Worm (Caenorhabditis elegans) whole organism, early embryonic: ENCODE measurements around the gene dur-1.

Experiments used
- B0310.2 ChIP-seq: sonication (generic microtip); optimal IDR thresholded peaks from 2 replicates; lab custom pipeline; 2016; ENCODE audit warnings: mild to moderate bottlenecking, missing genetic modification characterization, missing compliant biosample characterization
- F13C5.2 ChIP-seq: sonication (generic microtip); optimal IDR thresholded peaks from 2 replicates; lab custom pipeline; 2017; ENCODE audit warnings: mild to moderate bottlenecking, missing genetic modification characterization, inconsistent platforms, missing compliant biosample characterization
- aly-1 ChIP-seq: sonication (generic microtip); optimal IDR thresholded peaks from 2 replicates; lab custom pipeline; 2016; ENCODE audit warnings: missing genetic modification characterization, missing compliant biosample characterization
- ama-1 ChIP-seq: fragments of 150-350 bp; optimal IDR thresholded peaks from 2 replicates; lab custom pipeline; 2014
- ceh-13 ChIP-seq: fragments of 200-800 bp; sonication (Bioruptor generic); optimal IDR thresholded peaks from 2 replicates; lab custom pipeline; 2018; ENCODE audit warnings: mild to moderate bottlenecking, missing genetic modification characterization, missing compliant biosample characterization
- ceh-36 ChIP-seq: sonication (generic microtip); optimal IDR thresholded peaks from 2 replicates; lab custom pipeline; 2016; ENCODE audit warnings: missing genetic modification characterization, inconsistent platforms, missing compliant biosample characterization
- ets-7 ChIP-seq: sonication (generic microtip); optimal IDR thresholded peaks from 2 replicates; lab custom pipeline; 2016; ENCODE audit warnings: missing genotype, missing genetic modification characterization, missing compliant biosample characterization
- flt-1 ChIP-seq: fragments of 200-800 bp; sonication (Bioruptor generic); IDR thresholded peaks from 2 replicates; pipeline ENCODE4 v1.3.6; 2022; ENCODE audit warnings: missing genetic modification characterization, missing compliant biosample characterization
- hmbx-1 ChIP-seq: sonication (generic microtip); optimal IDR thresholded peaks from 2 replicates; lab custom pipeline; 2016; ENCODE audit warnings: mild to moderate bottlenecking, missing genetic modification characterization, missing compliant biosample characterization
- hmg-4 ChIP-seq: fragments of 200-800 bp; sonication (Bioruptor generic); optimal IDR thresholded peaks from 2 replicates; lab custom pipeline; 2018; ENCODE audit warnings: mild to moderate bottlenecking, missing genetic modification characterization, missing compliant biosample characterization
- hnd-1 ChIP-seq: sonication (generic microtip); optimal IDR thresholded peaks from 2 replicates; lab custom pipeline; 2016; ENCODE audit warnings: missing genetic modification characterization, missing compliant biosample characterization
- pes-1 ChIP-seq: fragments of 200-800 bp; sonication (Bioruptor generic); IDR thresholded peaks from 2 replicates; pipeline ENCODE4 v1.3.6; 2022; ENCODE audit warnings: missing genetic modification reagents, missing genetic modification characterization, missing compliant biosample characterization
- scrt-1 ChIP-seq: fragments of 200-800 bp; sonication (Bioruptor generic); IDR thresholded peaks from 2 replicates; pipeline ENCODE4 v1.3.6; 2022; ENCODE audit warnings: missing genetic modification characterization, missing compliant biosample characterization
- sea-1 ChIP-seq: fragments of 200-800 bp; sonication (Bioruptor generic); conservative IDR thresholded peaks from 2 replicates; pipeline ENCODE4 v1.3.6; 2022; ENCODE audit warnings: missing genetic modification characterization, missing compliant biosample characterization
- tbx-11 ChIP-seq: fragments of 200-800 bp; sonication (Bioruptor generic); IDR thresholded peaks from 2 replicates; pipeline ENCODE4 v1.3.6; 2022; ENCODE audit warnings: missing genetic modification characterization, missing compliant biosample characterization
- tbx-37 ChIP-seq: fragments of 200-800 bp; sonication (Bioruptor generic); conservative IDR thresholded peaks from 2 replicates; pipeline ENCODE4 v1.3.6; 2022; ENCODE audit warnings: missing genetic modification reagents, missing genetic modification characterization, missing compliant biosample characterization
- tra-4 ChIP-seq: sonication (generic microtip); optimal IDR thresholded peaks from 2 replicates; lab custom pipeline; 2017; ENCODE audit warnings: missing genetic modification characterization, missing compliant biosample characterization

dur-1 gene

ce11 chrIV:9953333-9953732, 25.3 kb upstream of the dur-1 start, which contains the start of gene gon-1:
Gene gon-1, minus strand, starts transcription at chrIV:9953433.
- no peak for TF ChIP-seq tra-4
- TF ChIP-seq ceh-36 = no peak

- no peak for TF ChIP-seq ama-1
- TF ChIP-seq tbx-37 (GFP tag; lab: Robert Waterston, UW) = no peak
- no peak for TF ChIP-seq flt-1
Measured at ce11 chrIV:9948035-9948434, 20.0 kb upstream of the dur-1 start.

ce11 chrIV:9944279-9944678, 16.2 kb upstream of the dur-1 start:
- TF ChIP-seq ets-7 (tag; lab: Kevin White, UChicago) (no peak), ama-1 (no peak), hmg-4 (GFP tag; lab: Kevin White, UChicago) (no peak), aly-1 (tag; lab: Kevin White, UChicago) (no peak), ceh-13 (GFP tag; lab: Kevin White, UChicago) (no peak), tbx-11 (GFP tag; lab: Robert Waterston, UW) (no peak), sea-1 (GFP tag; lab: Robert Waterston, UW) (no peak), hmbx-1 (no peak), ceh-36 (no peak), hnd-1 (tag; lab: Kevin White, UChicago) (no peak), B0310.2 (tag; lab: Kevin White, UChicago) (no peak), F13C5.2 (tag; lab: Kevin White, UChicago) (no peak), tra-4 (no peak), tbx-37 (GFP tag; lab: Robert Waterston, UW) (no peak), scrt-1 (GFP tag; lab: Robert Waterston, UW) (no peak), pes-1 (GFP tag; lab: Robert Waterston, UW) (no peak), flt-1 (no peak)

ce11 chrIV:9943214-9943613, 15.2 kb upstream of the dur-1 start:
- no peak for TF ChIP-seq F13C5.2 (tag; lab: Kevin White, UChicago)
- TF ChIP-seq tbx-11 (GFP tag; lab: Robert Waterston, UW) = no peak
- no peak for TF ChIP-seq ets-7 (tag; lab: Kevin White, UChicago)
- TF ChIP-seq hmg-4 (GFP tag; lab: Kevin White, UChicago) = no peak
- TF ChIP-seq pes-1 (GFP tag; lab: Robert Waterston, UW) = no peak
- no peak for TF ChIP-seq ceh-13 (GFP tag; lab: Kevin White, UChicago)
- no peak for TF ChIP-seq aly-1 (tag; lab: Kevin White, UChicago)
- TF ChIP-seq B0310.2 (tag; lab: Kevin White, UChicago) = no peak
- no peak for TF ChIP-seq hnd-1 (tag; lab: Kevin White, UChicago)
- no peak for TF ChIP-seq ceh-36
- TF ChIP-seq hmbx-1 = no peak
- TF ChIP-seq scrt-1 (GFP tag; lab: Robert Waterston, UW) = no peak
- TF ChIP-seq tra-4 = no peak
- TF ChIP-seq tbx-37 (GFP tag; lab: Robert Waterston, UW) = no peak
- no peak for TF ChIP-seq flt-1
- TF ChIP-seq sea-1 (GFP tag; lab: Robert Waterston, UW) = no peak

ce11 chrIV:9933580-9933979, 5.5 kb upstream of the dur-1 start, which contains the start of gene spe-29:
Gene spe-29, plus strand, starts transcription at chrIV:9933880.
- no peak for TF ChIP-seq hmbx-1
- TF ChIP-seq ceh-13 (GFP tag; lab: Kevin White, UChicago) = no peak
- TF ChIP-seq B0310.2 (tag; lab: Kevin White, UChicago) = no peak
- no peak for TF ChIP-seq tbx-11 (GFP tag; lab: Robert Waterston, UW)
- no peak for TF ChIP-seq ceh-36
- TF ChIP-seq aly-1 (tag; lab: Kevin White, UChicago) = no peak
- TF ChIP-seq sea-1 (GFP tag; lab: Robert Waterston, UW) = no peak
- no peak for TF ChIP-seq tra-4
- no peak for TF ChIP-seq ama-1
- no peak for TF ChIP-seq scrt-1 (GFP tag; lab: Robert Waterston, UW)
- no peak for TF ChIP-seq flt-1
- no peak for TF ChIP-seq F13C5.2 (tag; lab: Kevin White, UChicago)
- TF ChIP-seq hnd-1 (tag; lab: Kevin White, UChicago) = no peak
- no peak for TF ChIP-seq hmg-4 (GFP tag; lab: Kevin White, UChicago)

ce11 chrIV:9932055-9932454, 4.0 kb upstream of the dur-1 start, which contains the start of the genes trmt-10A and F25H8.2:
Gene trmt-10A, minus strand, starts transcription at chrIV:9932213.
Gene F25H8.2, plus strand, starts transcription at chrIV:9932235.
- no peak for TF ChIP-seq tbx-37 (GFP tag; lab: Robert Waterston, UW)
- no peak for TF ChIP-seq tbx-11 (GFP tag; lab: Robert Waterston, UW)
- no peak for TF ChIP-seq hnd-1 (tag; lab: Kevin White, UChicago)
- TF ChIP-seq pes-1 (GFP tag; lab: Robert Waterston, UW) = no peak
- TF ChIP-seq B0310.2 (tag; lab: Kevin White, UChicago) = no peak
- no peak for TF ChIP-seq sea-1 (GFP tag; lab: Robert Waterston, UW)
- TF ChIP-seq ceh-36 = no peak
- no peak for TF ChIP-seq ama-1
- no peak for TF ChIP-seq aly-1 (tag; lab: Kevin White, UChicago)
- no peak for TF ChIP-seq F13C5.2 (tag; lab: Kevin White, UChicago)
- TF ChIP-seq scrt-1 (GFP tag; lab: Robert Waterston, UW) = no peak
- no peak for TF ChIP-seq ets-7 (tag; lab: Kevin White, UChicago)
- no peak for TF ChIP-seq hmg-4 (GFP tag; lab: Kevin White, UChicago)
- no peak for TF ChIP-seq hmbx-1
- no peak for TF ChIP-seq ceh-13 (GFP tag; lab: Kevin White, UChicago)
- TF ChIP-seq tra-4 = no peak
- no peak for TF ChIP-seq flt-1

DNA sequence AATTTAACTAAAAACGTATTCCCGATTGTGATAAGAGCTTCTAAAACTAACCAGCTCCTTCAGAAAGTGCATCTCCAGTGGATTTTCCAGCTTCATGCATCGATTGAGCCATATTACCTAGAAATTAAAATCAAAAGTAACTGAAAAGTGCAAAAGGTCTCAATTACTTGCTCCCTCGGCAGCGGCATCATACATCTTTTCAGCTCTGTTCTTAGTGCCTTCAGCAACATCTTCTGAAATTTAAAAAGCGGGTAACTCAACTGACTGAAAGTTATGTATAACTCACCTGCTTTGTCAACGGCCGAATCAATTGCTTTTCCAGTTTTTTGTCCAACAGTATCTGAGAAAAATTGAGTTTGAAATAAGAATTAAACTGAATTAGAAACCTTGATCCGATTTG, 3.6 kb downstream of the dur-1 start:
- no peak for TF ChIP-seq ceh-13 (GFP tag; lab: Kevin White, UChicago)
- TF ChIP-seq sea-1 (GFP tag; lab: Robert Waterston, UW) = no peak
- TF ChIP-seq tra-4 = no peak
- TF ChIP-seq scrt-1 (GFP tag; lab: Robert Waterston, UW) = no peak
- no peak for TF ChIP-seq ceh-36
- no peak for TF ChIP-seq flt-1
- no peak for TF ChIP-seq F13C5.2 (tag; lab: Kevin White, UChicago)
- TF ChIP-seq tbx-11 (GFP tag; lab: Robert Waterston, UW) = no peak
- no peak for TF ChIP-seq aly-1 (tag; lab: Kevin White, UChicago)
- TF ChIP-seq hmg-4 (GFP tag; lab: Kevin White, UChicago) = no peak
- no peak for TF ChIP-seq ets-7 (tag; lab: Kevin White, UChicago)
- TF ChIP-seq pes-1 (GFP tag; lab: Robert Waterston, UW) = no peak
- no peak for TF ChIP-seq tbx-37 (GFP tag; lab: Robert Waterston, UW)
